Fruit fly (Drosophila melanogaster) whole organism, embryonic: ENCODE measurements around the gene CG18810.

Source experiments
- Antp ChIP-seq: fragments of 200-800 bp; sonication (Bioruptor generic); optimal IDR thresholded peaks from 3 replicates; lab custom pipeline; 2016; ENCODE audit warnings: missing biosample characterization, missing genetic modification characterization
- Atf3 ChIP-seq: fragments of 200-800 bp; sonication (Bioruptor generic); optimal IDR thresholded peaks from 3 replicates; lab custom pipeline; 2016; ENCODE audit warnings: missing biosample characterization, missing genetic modification characterization
- BEAF-32 ChIP-seq: fragments of 200-800 bp; sonication (Bioruptor generic); optimal IDR thresholded peaks from 3 replicates; lab custom pipeline; 2017; ENCODE audit warnings: missing biosample characterization, missing genetic modification characterization, mild to moderate bottlenecking, moderate library complexity, missing genetic modification reagents
- CG10366 ChIP-seq: fragments of 200-800 bp; sonication (Bioruptor generic); IDR thresholded peaks from 2 replicates; pipeline ENCODE4 v1.3.6; 2022; ENCODE audit warnings: missing biosample characterization, missing genetic modification characterization
- CG10462 ChIP-seq: fragments of 200-800 bp; sonication (Bioruptor generic); optimal IDR thresholded peaks from 2 replicates; lab custom pipeline; 2016; ENCODE audit warnings: missing biosample characterization, missing genetic modification characterization
- CG10979 ChIP-seq: fragments of 200-800 bp; sonication (Bioruptor generic); optimal IDR thresholded peaks from 2 replicates; lab custom pipeline; 2018; ENCODE audit warnings: missing biosample characterization, mild to moderate bottlenecking, missing genetic modification characterization, moderate library complexity
- CG11398 ChIP-seq: fragments of 200-800 bp; sonication (Bioruptor generic); optimal IDR thresholded peaks from 2 replicates; lab custom pipeline; 2016; ENCODE audit warnings: missing biosample characterization, missing genetic modification characterization
- CG11456 ChIP-seq: fragments of 200-800 bp; sonication (Bioruptor generic); IDR thresholded peaks from 3 replicates; pipeline ENCODE4 v1.3.6; 2022; ENCODE audit warnings: missing biosample characterization, missing genetic modification characterization
- CG11560 ChIP-seq: fragments of 200-800 bp; sonication (Bioruptor generic); IDR thresholded peaks from 3 replicates; pipeline ENCODE4 v1.3.6; 2022; ENCODE audit warnings: missing biosample characterization, missing genetic modification characterization
- CG12236 ChIP-seq: fragments of 200-800 bp; sonication (Bioruptor generic); optimal IDR thresholded peaks from 2 replicates; lab custom pipeline; 2016; ENCODE audit warnings: missing biosample characterization, missing genetic modification characterization
- CG1233 ChIP-seq: fragments of 200-800 bp; sonication (Bioruptor generic); optimal IDR thresholded peaks from 4 replicates; lab custom pipeline; 2018; ENCODE audit warnings: missing biosample characterization, mild to moderate bottlenecking, missing genetic modification characterization
- CG12659 ChIP-seq: fragments of 200-800 bp; sonication (Bioruptor generic); optimal IDR thresholded peaks from 3 replicates; lab custom pipeline; 2017; ENCODE audit warnings: mild to moderate bottlenecking, missing biosample characterization, missing genetic modification reagents, missing genetic modification characterization
- CG13775 ChIP-seq: fragments of 200-800 bp; sonication (Bioruptor generic); optimal IDR thresholded peaks from 3 replicates; lab custom pipeline; 2017; ENCODE audit warnings: missing biosample characterization, mild to moderate bottlenecking, missing genetic modification characterization
- CG15514 ChIP-seq: fragments of 200-800 bp; sonication (Bioruptor generic); optimal IDR thresholded peaks from 3 replicates; lab custom pipeline; 2017; ENCODE audit warnings: missing biosample characterization, missing genetic modification characterization, mild to moderate bottlenecking, moderate library complexity, missing genetic modification reagents
- CG17829 ChIP-seq: fragments of 200-800 bp; optimal IDR thresholded peaks from 2 replicates; lab custom pipeline; 2019; ENCODE audit warnings: missing biosample characterization, mild to moderate bottlenecking, missing genetic modification characterization, moderate library complexity
- CG18619 ChIP-seq: fragments of 200-800 bp; sonication (Bioruptor generic); optimal IDR thresholded peaks from 3 replicates; lab custom pipeline; 2017; ENCODE audit warnings: missing biosample characterization, mild to moderate bottlenecking, missing genetic modification characterization
- CG2889 ChIP-seq: fragments of 200-800 bp; sonication (Bioruptor generic); IDR thresholded peaks from 3 replicates; pipeline ENCODE4 v1.3.6; 2022; ENCODE audit warnings: missing biosample characterization, missing genetic modification characterization
- CG31441 ChIP-seq: fragments of 200-800 bp; sonication (Bioruptor generic); IDR thresholded peaks from 2 replicates; pipeline ENCODE4 v1.3.6; 2022; ENCODE audit warnings: missing biosample characterization, missing genetic modification characterization
- CG34224 ChIP-seq: fragments of 200-800 bp; sonication (Bioruptor generic); IDR thresholded peaks from 3 replicates; pipeline ENCODE4 v1.3.6; 2022; ENCODE audit warnings: missing biosample characterization, missing genetic modification characterization; ENCODE audit not compliant: partially characterized antibody
- CG34376 ChIP-seq: fragments of 200-800 bp; sonication (Bioruptor generic); optimal IDR thresholded peaks from 2 replicates; lab custom pipeline; 2018; ENCODE audit warnings: missing biosample characterization, mild to moderate bottlenecking, missing genetic modification characterization
- CG4404 ChIP-seq: fragments of 200-800 bp; sonication (Bioruptor generic); IDR thresholded peaks from 2 replicates; pipeline ENCODE4 v1.3.6; 2022; ENCODE audit warnings: missing biosample characterization, missing genetic modification characterization
- CG4854 ChIP-seq: fragments of 200-800 bp; sonication (Bioruptor generic); optimal IDR thresholded peaks from 2 replicates; lab custom pipeline; 2016; ENCODE audit warnings: missing biosample characterization, missing genetic modification characterization, inconsistent platforms
- CG7556 ChIP-seq: fragments of 200-800 bp; sonication (Bioruptor generic); optimal IDR thresholded peaks from 2 replicates; lab custom pipeline; 2017; ENCODE audit warnings: missing biosample characterization, mild to moderate bottlenecking, missing genetic modification characterization
- CG8089 ChIP-seq: fragments of 200-800 bp; sonication (Bioruptor generic); optimal IDR thresholded peaks from 3 replicates; lab custom pipeline; 2016; ENCODE audit warnings: missing biosample characterization, missing genetic modification characterization
- CG9727 ChIP-seq: fragments of 200-800 bp; sonication (Bioruptor generic); optimal IDR thresholded peaks from 3 replicates; lab custom pipeline; 2017; ENCODE audit warnings: missing biosample characterization, mild to moderate bottlenecking, missing genetic modification characterization
- Camta ChIP-seq: fragments of 200-800 bp; sonication (Bioruptor generic); optimal IDR thresholded peaks from 2 replicates; lab custom pipeline; 2016; ENCODE audit warnings: missing biosample characterization, missing genetic modification characterization
- Chrac-16 ChIP-seq: fragments of 200-800 bp; sonication (Bioruptor generic); optimal IDR thresholded peaks from 3 replicates; lab custom pipeline; 2016; ENCODE audit warnings: missing biosample characterization, missing genetic modification characterization
- Dip3 ChIP-seq: fragments of 200-800 bp; sonication (Bioruptor generic); optimal IDR thresholded peaks from 3 replicates; lab custom pipeline; 2016; ENCODE audit warnings: missing biosample characterization, missing genetic modification characterization
- Fer1 ChIP-seq: fragments of 200-800 bp; sonication (Bioruptor generic); optimal IDR thresholded peaks from 2 replicates; lab custom pipeline; 2017; ENCODE audit warnings: missing biosample characterization, mild to moderate bottlenecking, missing genetic modification characterization
- GATAe ChIP-seq: fragments of 200-800 bp; sonication (Bioruptor generic); conservative IDR thresholded peaks from 2 replicates; pipeline ENCODE4 v1.3.6; 2022; ENCODE audit warnings: missing biosample characterization, missing genetic modification characterization
- Hsf ChIP-seq: fragments of 200-800 bp; sonication (Bioruptor generic); optimal IDR thresholded peaks from 3 replicates; lab custom pipeline; 2016; ENCODE audit warnings: missing biosample characterization, missing genetic modification characterization
- Med ChIP-seq: fragments of 200-800 bp; sonication (Bioruptor generic); peaks from one replicate; lab custom pipeline; 2016; ENCODE audit warnings: missing biosample characterization, missing genetic modification characterization, mild to moderate bottlenecking, inconsistent platforms, moderate library complexity
- Mes4 ChIP-seq: fragments of 200-800 bp; sonication (Bioruptor generic); optimal IDR thresholded peaks from 2 replicates; lab custom pipeline; 2016; ENCODE audit warnings: missing biosample characterization, missing genetic modification characterization
- Sin3A ChIP-seq: fragments of >200 bp; optimal IDR thresholded peaks from 2 replicates; lab custom pipeline; 2018
- Sry-δ ChIP-seq: fragments of 200-800 bp; sonication (Bioruptor generic); optimal IDR thresholded peaks from 2 replicates; lab custom pipeline; 2016; ENCODE audit warnings: missing biosample characterization, missing genetic modification characterization
- ara ChIP-seq: fragments of 200-800 bp; sonication (Bioruptor generic); IDR thresholded peaks from 2 replicates; pipeline ENCODE4 v1.3.6; 2022; ENCODE audit warnings: missing biosample characterization, missing genetic modification characterization
- bsh ChIP-seq, 2 experiments: fragments of 200-800 bp; sonication (Bioruptor generic); optimal IDR thresholded peaks; 2 replicates each; lab custom pipeline; 2017 to 2018; ENCODE audit warnings: mild to moderate bottlenecking in 2 of 2, missing biosample characterization in 2 of 2, missing genetic modification characterization in 2 of 2, moderate library complexity in 1 of 2
- caup ChIP-seq: fragments of 200-800 bp; sonication (Bioruptor generic); optimal IDR thresholded peaks from 3 replicates; lab custom pipeline; 2017; ENCODE audit warnings: missing biosample characterization, mild to moderate bottlenecking, missing genetic modification characterization, moderate library complexity; ENCODE audit not compliant: severe bottlenecking
- crp ChIP-seq, 2 experiments: fragments of 200-800 bp; sonication (Bioruptor generic); optimal IDR thresholded peaks; 2 replicates in 1 of 2; 3 replicates in 1 of 2; lab custom pipeline; 2017; ENCODE audit warnings: missing biosample characterization in 2 of 2, missing genetic modification characterization in 2 of 2, mild to moderate bottlenecking in 1 of 2, moderate library complexity in 1 of 2
- dm ChIP-seq: fragments of 200-800 bp; sonication (Bioruptor generic); optimal IDR thresholded peaks from 3 replicates; lab custom pipeline; 2016; ENCODE audit warnings: missing biosample characterization, missing genetic modification characterization
- gro ChIP-seq: fragments of 200-800 bp; sonication (Bioruptor generic); optimal IDR thresholded peaks from 2 replicates; lab custom pipeline; 2016; ENCODE audit warnings: missing biosample characterization, missing genetic modification characterization
- hkb ChIP-seq, 2 experiments: fragments of 200-800 bp in 1 of 2; fragments of >200 bp in 1 of 2; sonication (Bioruptor generic) in 1 of 2; IDR thresholded peaks in 1 of 2; optimal IDR thresholded peaks in 1 of 2; 2 replicates each; pipeline versions ENCODE4 v1.3.6 to Lab custom; 2017 to 2022; ENCODE audit warnings: missing biosample characterization in 1 of 2, missing genetic modification characterization in 1 of 2
- jigr1 ChIP-seq: fragments of 200-800 bp; sonication (Bioruptor generic); IDR thresholded peaks from 3 replicates; pipeline ENCODE4 v1.3.6; 2022; ENCODE audit warnings: missing biosample characterization, missing genetic modification characterization
- prd ChIP-seq, 3 experiments: fragments of >200 bp in 2 of 3; fragments of 200-800 bp in 1 of 3; sonication (Bioruptor generic) in 1 of 3; optimal IDR thresholded peaks in 2 of 3; IDR thresholded peaks in 1 of 3; 2 replicates in 2 of 3; 3 replicates in 1 of 3; pipeline versions ENCODE4 v1.3.6 to Lab custom; 2017 to 2022; ENCODE audit warnings: missing biosample characterization in 1 of 3, missing genetic modification characterization in 1 of 3
- sens-2 ChIP-seq: fragments of 200-800 bp; sonication (Bioruptor generic); IDR thresholded peaks from 2 replicates; pipeline ENCODE4 v1.3.6; 2022; ENCODE audit warnings: missing biosample characterization, missing genetic modification characterization
- sob ChIP-seq: fragments of 200-800 bp; sonication (Bioruptor generic); IDR thresholded peaks from 2 replicates; pipeline ENCODE4 v1.3.6; 2022; ENCODE audit warnings: missing biosample characterization, missing genetic modification characterization
- ssp ChIP-seq: fragments of 200-800 bp; sonication (Bioruptor generic); IDR thresholded peaks from 2 replicates; pipeline ENCODE4 v1.3.6; 2022; ENCODE audit warnings: missing biosample characterization, missing genetic modification characterization
- trem ChIP-seq: fragments of 200-800 bp; optimal IDR thresholded peaks from 3 replicates; lab custom pipeline; 2019; ENCODE audit warnings: missing biosample characterization, mild to moderate bottlenecking, missing genetic modification characterization, moderate library complexity
- tup ChIP-seq: fragments of 200-800 bp; sonication (Bioruptor generic); optimal IDR thresholded peaks from 2 replicates; lab custom pipeline; 2016; ENCODE audit warnings: missing biosample characterization, mild to moderate bottlenecking, missing genetic modification characterization, moderate library complexity
- vvl ChIP-seq: fragments of 200-800 bp; sonication (Bioruptor generic); IDR thresholded peaks from 2 replicates; pipeline ENCODE4 v1.3.6; 2022; ENCODE audit warnings: missing biosample characterization, missing genetic modification characterization

The CG18810 gene

DNA sequence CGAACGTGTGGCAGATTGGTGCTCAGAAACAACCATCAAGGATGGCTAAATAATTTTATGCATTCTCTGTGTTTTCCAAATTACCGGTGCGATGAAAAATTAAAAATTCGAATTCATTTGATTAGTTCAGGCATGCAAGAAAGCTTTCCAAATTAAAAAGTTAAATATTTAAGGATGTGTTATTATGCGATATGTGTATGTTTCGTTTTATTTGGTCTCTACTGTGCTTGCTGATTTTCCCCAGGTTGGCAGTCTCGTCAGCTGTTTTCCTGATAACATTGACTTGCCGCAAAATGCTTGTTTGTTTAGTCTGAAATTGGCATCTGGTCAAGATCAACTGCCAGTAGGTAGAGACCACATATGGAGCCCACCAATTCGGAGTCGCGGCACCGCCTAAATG, 1.2 kb downstream of the CG18810 start, which contains the start of gene CG2611 (continued):
- TF ChIP-seq hkb (optimal IDR thresholded peaks at IDR 0.05; lab: Kevin White, UChicago) (no peak), hkb (GFP tag; IDR thresholded peaks at IDR 0.05; lab: Robert Waterston, UW) (peak; percentile 47), CG11398 (no peak), Mes4 (GFP tag; lab: Kevin White, UChicago) (peak; percentile 52), CG11560 (no peak), bsh (GFP tag; optimal IDR thresholded peaks at IDR 0.05; lab: Kevin White, UChicago) (peak in 1 of 2 experiments; percentile 46), CG34224 (GFP tag; lab: Robert Waterston, UW) (peak; percentile 28; the same call in 1 of the 3 replicates), vvl (GFP tag; lab: Robert Waterston, UW) (peak; percentile 56; the same call in 1 of the 2 replicates), Atf3 (peak; percentile 10), ara (GFP tag; lab: Robert Waterston, UW) (no peak), crp (GFP tag; optimal IDR thresholded peaks at IDR 0.05; lab: Kevin White, UChicago) (peak; percentile 72 to 95), Chrac-16 (GFP tag; lab: Kevin White, UChicago) (peak; percentile 60), CG4404 (GFP tag; lab: Robert Waterston, UW) (no peak), CG10979 (peak; percentile 30), CG10462 (GFP tag; lab: Kevin White, UChicago) (peak; percentile 12), CG10366 (GFP tag; lab: Robert Waterston, UW) (peak; percentile 50; the same call in 1 of the 2 replicates), CG12659 (GFP tag; lab: Kevin White, UChicago) (peak; percentile 39), sens-2 (GFP tag; lab: Robert Waterston, UW) (0 out of 2 replicates have a peak, but pooled peaks have one; percentile 23), GATAe (GFP tag; lab: Robert Waterston, UW) (peak; percentile 66), BEAF-32 (GFP tag; lab: Kevin White, UChicago) (peak; percentile 55), ssp (GFP tag; lab: Robert Waterston, UW) (no peak), CG12236 (GFP tag; lab: Kevin White, UChicago) (peak; percentile 24), jigr1 (no peak), Antp (GFP tag; lab: Kevin White, UChicago) (peak; percentile 56), CG11456 (GFP tag; lab: Robert Waterston, UW) (peak; percentile 53; the same call in 1 of the 3 replicates), CG9727 (GFP tag; lab: Kevin White, UChicago) (peak; percentile 8), tup (GFP tag; lab: Kevin White, UChicago) (peak; percentile 19), Fer1 (GFP tag; lab: Kevin White, UChicago) (peak; percentile 38), CG13775 (GFP tag; lab: Kevin White, UChicago) (peak; percentile 37), trem (tag; lab: Kevin White, UChicago) (peak; percentile 99), sob (GFP tag; lab: Robert Waterston, UW) (peak; percentile 44; the same call in 1 of the 2 replicates), CG8089 (GFP tag; lab: Kevin White, UChicago) (peak; percentile 2), caup (GFP tag; lab: Kevin White, UChicago) (peak; percentile 12), CG7556 (GFP tag; lab: Kevin White, UChicago) (peak; percentile 42), CG2889 (no peak), dm (peak; percentile 37), Dip3 (GFP tag; lab: Kevin White, UChicago) (peak; percentile 27), CG1233 (GFP tag; lab: Kevin White, UChicago) (peak; percentile 40), CG17829 (peak; percentile 26), CG34376 (GFP tag; lab: Kevin White, UChicago) (peak; percentile 22), CG18619 (peak; percentile 12), Hsf (GFP tag; lab: Kevin White, UChicago) (peak; percentile 59), gro (GFP tag; lab: Kevin White, UChicago) (no peak), Sry-δ (GFP tag; lab: Kevin White, UChicago) (peak; percentile 55), prd (optimal IDR thresholded peaks at IDR 0.05; lab: Kevin White, UChicago) (no peak), prd (GFP tag; IDR thresholded peaks at IDR 0.05; lab: Robert Waterston, UW) (peak; percentile 68), Sin3A (lab: Kevin White, UChicago) (peak; percentile 26), CG31441 (GFP tag; lab: Robert Waterston, UW) (no peak), CG4854 (GFP tag; lab: Kevin White, UChicago) (peak; percentile 21), Med (GFP tag; lab: Kevin White, UChicago) (peak; percentile 77), CG15514 (GFP tag; lab: Kevin White, UChicago) (peak; percentile 74), Camta (peak; percentile 31)
